Worm (Caenorhabditis elegans) whole organism, L3 larva: ENCODE results near the gene Y43F8B.28.

Experiments used
- R02D3.7 ChIP-seq: fragments of 150-350 bp; optimal IDR thresholded peaks from 2 replicates; lab custom pipeline; 2014; ENCODE audit warnings: missing biosample characterization, missing genetic modification characterization
- ZK546.5 ChIP-seq: sonication (generic microtip); optimal IDR thresholded peaks from 2 replicates; lab custom pipeline; 2017; ENCODE audit warnings: missing biosample characterization, missing genetic modification characterization
- aly-2 ChIP-seq: fragments of 150-350 bp; optimal IDR thresholded peaks from 2 replicates; lab custom pipeline; 2014; ENCODE audit warnings: missing biosample characterization, missing genetic modification characterization
- ama-1 ChIP-seq: fragments of 150-350 bp; optimal IDR thresholded peaks from 2 replicates; lab custom pipeline; 2018
- ceh-16 ChIP-seq: sonication (generic microtip); optimal IDR thresholded peaks from 2 replicates; lab custom pipeline; 2017; ENCODE audit warnings: missing biosample characterization, missing genetic modification characterization
- ceh-28 ChIP-seq: fragments of 150-350 bp; optimal IDR thresholded peaks from 2 replicates; lab custom pipeline; 2014; ENCODE audit warnings: missing biosample characterization, missing genetic modification reagents, missing genetic modification characterization
- ceh-82 ChIP-seq: fragments of 150-350 bp; optimal IDR thresholded peaks from 2 replicates; lab custom pipeline; 2014; ENCODE audit warnings: missing biosample characterization, missing genetic modification characterization
- egl-5 ChIP-seq: fragments of 150-350 bp; optimal IDR thresholded peaks from 2 replicates; lab custom pipeline; 2017; ENCODE audit warnings: missing biosample characterization, missing genetic modification reagents, missing genetic modification characterization, inconsistent platforms
- elt-1 ChIP-seq: fragments of 150-350 bp; optimal IDR thresholded peaks from 2 replicates; lab custom pipeline; 2014; ENCODE audit warnings: missing biosample characterization, missing genetic modification characterization
- elt-3 ChIP-seq, 3 experiments: fragments of 150-350 bp in 1 of 3; sonication (generic microtip) in 2 of 3; optimal IDR thresholded peaks; 2 replicates in 2 of 3; 4 replicates in 1 of 3; lab custom pipeline; 2014 to 2017; ENCODE audit warnings: missing biosample characterization in 3 of 3, missing genetic modification characterization in 3 of 3
- fkh-2 ChIP-seq: fragments of 150-350 bp; optimal IDR thresholded peaks from 2 replicates; lab custom pipeline; 2014; ENCODE audit warnings: missing biosample characterization, missing genetic modification reagents, missing genetic modification characterization
- fos-1 ChIP-seq: fragments of 150-350 bp; optimal IDR thresholded peaks from 2 replicates; lab custom pipeline; 2014; ENCODE audit warnings: missing biosample characterization, missing genetic modification characterization
- hmg-11 ChIP-seq: sonication (generic microtip); optimal IDR thresholded peaks from 2 replicates; lab custom pipeline; 2016; ENCODE audit warnings: missing genetic modification characterization, missing compliant biosample characterization
- jun-1 ChIP-seq: fragments of 150-350 bp; optimal IDR thresholded peaks from 2 replicates; lab custom pipeline; 2014; ENCODE audit warnings: missing biosample characterization, missing genetic modification reagents, missing genetic modification characterization
- lin-15B ChIP-seq: fragments of 150-350 bp; optimal IDR thresholded peaks from 2 replicates; lab custom pipeline; 2014; ENCODE audit warnings: missing biosample characterization, missing genetic modification characterization
- lin-39 ChIP-seq: fragments of 150-350 bp; optimal IDR thresholded peaks from 2 replicates; lab custom pipeline; 2018; ENCODE audit warnings: missing biosample characterization, missing genetic modification reagents, missing genetic modification characterization
- lsy-12 ChIP-seq: sonication (generic microtip); optimal IDR thresholded peaks from 2 replicates; lab custom pipeline; 2016; ENCODE audit warnings: mild to moderate bottlenecking, missing genetic modification characterization, missing compliant biosample characterization
- mdl-1 ChIP-seq: fragments of 150-350 bp; optimal IDR thresholded peaks from 2 replicates; lab custom pipeline; 2014; ENCODE audit warnings: missing biosample characterization, missing genetic modification characterization
- mml-1 ChIP-seq: fragments of 150-350 bp; sonication (generic microtip); optimal IDR thresholded peaks from 3 replicates; lab custom pipeline; 2014; ENCODE audit warnings: missing biosample characterization, missing genetic modification characterization
- nhr-11 ChIP-seq: fragments of 150-350 bp; optimal IDR thresholded peaks from 2 replicates; lab custom pipeline; 2014; ENCODE audit warnings: missing biosample characterization, missing genetic modification characterization
- nhr-12 ChIP-seq: fragments of 150-350 bp; optimal IDR thresholded peaks from 2 replicates; lab custom pipeline; 2014; ENCODE audit warnings: missing biosample characterization, missing genetic modification characterization
- nhr-23 ChIP-seq: fragments of 150-350 bp; optimal IDR thresholded peaks from 2 replicates; lab custom pipeline; 2014; ENCODE audit warnings: missing biosample characterization, missing genetic modification reagents, missing genetic modification characterization
- nhr-25 ChIP-seq: sonication (generic microtip); optimal IDR thresholded peaks from 2 replicates; lab custom pipeline; 2017; ENCODE audit warnings: missing biosample characterization, missing genetic modification characterization
- nhr-43 ChIP-seq: sonication (generic microtip); optimal IDR thresholded peaks from 2 replicates; lab custom pipeline; 2016; ENCODE audit warnings: mild to moderate bottlenecking, missing genetic modification characterization, missing compliant biosample characterization; ENCODE audit not compliant: poor library complexity, severe bottlenecking
- nhr-67 ChIP-seq: fragments of 150-350 bp; optimal IDR thresholded peaks from 2 replicates; lab custom pipeline; 2014; ENCODE audit warnings: missing biosample characterization, missing genetic modification characterization
- nhr-77 ChIP-seq: fragments of 150-350 bp; optimal IDR thresholded peaks from 2 replicates; lab custom pipeline; 2014; ENCODE audit warnings: missing biosample characterization, missing genetic modification characterization
- pha-4 ChIP-seq: fragments of 150-350 bp; optimal IDR thresholded peaks from 2 replicates; lab custom pipeline; 2014; ENCODE audit warnings: missing biosample characterization, missing genetic modification reagents, missing genetic modification characterization
- pqm-1 ChIP-seq: fragments of 150-350 bp; optimal IDR thresholded peaks from 2 replicates; lab custom pipeline; 2017; ENCODE audit warnings: missing biosample characterization, missing genetic modification characterization, inconsistent platforms
- sea-2 ChIP-seq: fragments of 150-350 bp; sonication (generic microtip); optimal IDR thresholded peaks from 4 replicates; lab custom pipeline; 2014; ENCODE audit warnings: missing biosample characterization, missing genetic modification reagents, missing genetic modification characterization
- skn-1 ChIP-seq: fragments of 150-350 bp; optimal IDR thresholded peaks from 2 replicates; lab custom pipeline; 2014; ENCODE audit warnings: missing biosample characterization, missing genetic modification characterization
- snpc-4 ChIP-seq: fragments of 150-350 bp; optimal IDR thresholded peaks from 2 replicates; lab custom pipeline; 2014; ENCODE audit warnings: missing biosample characterization, missing genetic modification characterization
- tbx-2 ChIP-seq: sonication (generic microtip); optimal IDR thresholded peaks from 2 replicates; lab custom pipeline; 2016; ENCODE audit warnings: mild to moderate bottlenecking, missing genetic modification characterization, missing compliant biosample characterization
- unc-39 ChIP-seq: sonication (generic microtip); optimal IDR thresholded peaks from 4 replicates; lab custom pipeline; 2017; ENCODE audit warnings: missing biosample characterization, missing genetic modification characterization
- unc-62 ChIP-seq: fragments of 150-350 bp; sonication (generic microtip); optimal IDR thresholded peaks from 4 replicates; lab custom pipeline; 2014; ENCODE audit warnings: missing biosample characterization, missing genetic modification reagents, missing genetic modification characterization
- zag-1 ChIP-seq: fragments of 150-350 bp; optimal IDR thresholded peaks from 2 replicates; lab custom pipeline; 2014; ENCODE audit warnings: missing biosample characterization, missing genetic modification characterization
- ztf-11 ChIP-seq: fragments of 150-350 bp; optimal IDR thresholded peaks from 2 replicates; lab custom pipeline; 2014; ENCODE audit warnings: missing biosample characterization, missing genetic modification characterization
- ztf-4 ChIP-seq: fragments of 150-350 bp; optimal IDR thresholded peaks from 2 replicates; lab custom pipeline; 2014; ENCODE audit warnings: missing biosample characterization, missing genetic modification characterization

Y43F8B.28 gene

DNA sequence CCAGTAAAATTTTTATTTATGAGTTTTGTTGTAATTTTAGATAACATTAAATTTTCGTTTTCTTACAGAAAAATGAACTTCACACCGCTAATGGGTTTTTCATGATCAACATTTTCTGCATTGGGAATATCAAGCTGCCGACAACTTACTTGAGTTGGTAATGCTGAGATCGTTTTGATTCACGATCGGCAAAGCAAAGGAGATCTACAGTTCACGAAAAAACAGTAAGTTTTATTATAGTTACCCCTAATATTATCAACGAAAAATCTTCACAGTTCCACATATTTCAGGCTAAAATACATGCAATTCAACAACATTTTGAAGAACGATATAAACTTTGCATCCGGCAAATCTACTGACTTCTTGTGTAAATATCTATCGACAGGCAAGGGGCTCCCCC lies 2.6 kb upstream of the Y43F8B.28 start, which contains the start of gene Y43F8B.22:
Gene Y43F8B.22, plus strand, starts transcription at position 301 of the 400 bp plus-strand sequence.
- TF ChIP-seq nhr-67 (tag; lab: Kevin White, UChicago) = no peak
- TF ChIP-seq ceh-16 (tag; lab: Kevin White, UChicago) = no peak
- TF ChIP-seq jun-1 (tag; lab: Kevin White, UChicago) = no peak
- no peak for TF ChIP-seq pqm-1 (tag; lab: Kevin White, UChicago)
- no peak for TF ChIP-seq ZK546.5
- no peak for TF ChIP-seq lin-39 (tag; lab: Kevin White, UChicago)
- TF ChIP-seq sea-2 (GFP tag; lab: Kevin White, UChicago) = no peak
- no peak for TF ChIP-seq nhr-43
- no peak for TF ChIP-seq snpc-4 (tag; lab: Kevin White, UChicago)

- TF ChIP-seq lin-39 (tag; lab: Kevin White, UChicago) = no peak
- TF ChIP-seq nhr-23 (tag; lab: Kevin White, UChicago) = no peak
- no peak for TF ChIP-seq elt-3 (tag; optimal IDR thresholded peaks at IDR 0.05; lab: Kevin White, UChicago)
- TF ChIP-seq nhr-77 = no peak
- TF ChIP-seq elt-1 = no peak
- TF ChIP-seq mml-1 (tag; lab: Kevin White, UChicago) = no peak
- TF ChIP-seq tbx-2 = no peak
- TF ChIP-seq ama-1 (lab: Kevin White, UChicago) = no peak
- no peak for TF ChIP-seq ztf-11 (tag; lab: Kevin White, UChicago)
- TF ChIP-seq ztf-4 (tag; lab: Kevin White, UChicago) = no peak
- no peak for TF ChIP-seq nhr-43
- no peak for TF ChIP-seq lsy-12 (tag; lab: Kevin White, UChicago)
- TF ChIP-seq lin-15B (tag; lab: Kevin White, UChicago) = no peak
Measured at ce11 chrV:19484507-19484906, 612 bp upstream of the Y43F8B.28 start, which contains the start of gene Y43F8B.17. TSS of gene Y43F8B.17 (plus strand) at chrV:19484721.

DNA sequence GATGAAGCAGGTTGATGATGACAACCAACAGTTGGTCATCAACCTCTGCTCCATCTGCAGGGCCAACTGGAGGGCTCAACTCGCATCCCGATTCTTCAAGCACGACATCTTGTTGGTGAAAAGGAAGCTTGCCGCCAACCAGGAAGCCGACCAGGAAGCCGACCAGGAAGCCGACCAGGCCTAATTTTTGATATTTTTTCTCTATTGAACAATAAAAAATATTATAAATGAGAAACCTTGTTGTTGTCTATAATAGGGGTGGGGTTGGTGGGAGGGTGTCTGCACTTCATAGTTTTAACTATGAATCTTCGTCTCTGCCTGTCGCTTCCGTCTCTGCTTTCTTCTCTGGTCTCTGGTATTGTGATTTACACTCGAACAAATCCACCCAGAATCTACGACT lies 571 bp downstream of the Y43F8B.28 start, which contains the start of gene Y43F8B.18:
Gene Y43F8B.18, plus strand, starts transcription at position 301 of the 400 bp plus-strand sequence.
- TF ChIP-seq egl-5 (tag; lab: Kevin White, UChicago) (no peak), elt-3 (tag; optimal IDR thresholded peaks at IDR 0.05; lab: Kevin White, UChicago) (no peak), R02D3.7 (tag; lab: Kevin White, UChicago) (no peak), nhr-43 (no peak), pha-4 (tag; lab: Kevin White, UChicago) (no peak), fkh-2 (tag; lab: Kevin White, UChicago) (no peak), nhr-11 (tag; lab: Kevin White, UChicago) (no peak), ceh-16 (tag; lab: Kevin White, UChicago) (no peak), ceh-28 (tag; lab: Kevin White, UChicago) (no peak), ama-1 (lab: Kevin White, UChicago) (no peak), fos-1 (no peak), mdl-1 (no peak), unc-62 (GFP tag; lab: Kevin White, UChicago) (no peak), unc-39 (tag; lab: Kevin White, UChicago) (no peak), aly-2 (tag; lab: Kevin White, UChicago) (no peak), nhr-25 (tag; lab: Kevin White, UChicago) (no peak), nhr-12 (tag; lab: Kevin White, UChicago) (no peak), ZK546.5 (no peak)

DNA sequence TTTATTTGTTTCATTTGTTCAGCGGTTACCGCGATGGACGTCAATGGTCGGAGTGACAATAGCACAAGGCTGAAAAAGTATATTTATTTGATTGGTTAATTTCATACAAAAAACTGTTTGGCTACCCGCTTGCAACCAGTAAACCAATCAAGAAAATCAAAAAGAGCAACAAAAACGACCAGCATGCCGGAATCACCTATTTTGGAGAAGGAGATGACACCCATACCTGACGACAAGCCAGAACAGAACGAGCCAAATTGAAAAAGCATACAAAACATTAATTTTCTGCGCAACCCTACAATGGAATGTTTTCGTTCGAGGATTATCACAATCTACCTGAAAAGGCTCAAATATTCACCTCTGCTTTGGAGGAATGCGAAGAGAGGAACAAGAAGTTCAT lies 5.3 kb downstream of the Y43F8B.28 start, which contains the start of gene Y43F8B.7:
Gene Y43F8B.7, plus strand, starts transcription at position 301 of the 400 bp plus-strand sequence.
- TF ChIP-seq tbx-2 = no peak
- no peak for TF ChIP-seq ztf-11 (tag; lab: Kevin White, UChicago)
- no peak for TF ChIP-seq ama-1 (lab: Kevin White, UChicago)
- no peak for TF ChIP-seq sea-2 (GFP tag; lab: Kevin White, UChicago)
- no peak for TF ChIP-seq ceh-82 (tag; lab: Kevin White, UChicago)
- TF ChIP-seq hmg-11 (tag; lab: Kevin White, UChicago) = no peak
- TF ChIP-seq R02D3.7 (tag; lab: Kevin White, UChicago) = no peak

DNA sequence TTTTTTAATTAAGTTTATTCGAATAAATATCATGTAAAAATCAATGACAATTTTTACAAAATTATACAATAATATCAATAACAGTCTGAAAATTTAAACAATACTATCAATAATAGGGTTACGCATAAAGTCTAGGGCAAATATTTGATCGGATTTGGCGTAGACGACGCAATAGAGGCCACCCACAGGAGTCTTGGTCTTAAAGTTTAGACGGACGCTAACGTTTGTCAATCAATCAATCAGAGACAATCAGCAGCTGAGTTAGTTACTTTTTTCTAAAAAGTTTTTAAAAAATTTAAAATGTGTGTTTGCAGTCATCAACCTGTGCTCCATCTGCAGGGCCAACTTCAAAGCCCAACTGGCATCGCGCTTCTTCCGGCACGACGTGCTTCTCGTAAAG lies 6.2 kb downstream of the Y43F8B.28 start, which contains the start of gene Y43F8B.29:
Gene Y43F8B.29, plus strand, starts transcription at position 301 of the 400 bp plus-strand sequence.
- TF ChIP-seq snpc-4 (tag; lab: Kevin White, UChicago) (no peak), ceh-28 (tag; lab: Kevin White, UChicago) (no peak), lin-39 (tag; lab: Kevin White, UChicago) (no peak), mml-1 (tag; lab: Kevin White, UChicago) (no peak), nhr-25 (tag; lab: Kevin White, UChicago) (no peak), ztf-4 (tag; lab: Kevin White, UChicago) (no peak), jun-1 (tag; lab: Kevin White, UChicago) (no peak), zag-1 (tag; lab: Kevin White, UChicago) (no peak), tbx-2 (no peak), nhr-43 (no peak), unc-39 (tag; lab: Kevin White, UChicago) (no peak), R02D3.7 (tag; lab: Kevin White, UChicago) (no peak), unc-62 (GFP tag; lab: Kevin White, UChicago) (no peak), skn-1 (tag; lab: Kevin White, UChicago) (no peak), nhr-11 (tag; lab: Kevin White, UChicago) (no peak)
